Fruit fly (Drosophila melanogaster): ENCODE measurements around the gene chinmo.

Gene chinmo

dm6 chr2L:1655858-1656257, 4.8 kb downstream of the chinmo start (continued):
- TF ChIP-seq zfh1 (GFP tag; IDR thresholded peaks at IDR 0.05) (peak; percentile 62; the same call in 2 of the 3 replicates), Usf (GFP tag; optimal IDR thresholded peaks at IDR 0.05) (no peak), Dp (GFP tag; optimal IDR thresholded peaks at IDR 0.05) (no peak), ab (GFP tag; optimal IDR thresholded peaks at IDR 0.05) (no peak), dimm (GFP tag; IDR thresholded peaks at IDR 0.05) (no peak), gcm (GFP tag; optimal IDR thresholded peaks at IDR 0.05) (no peak), CG32767 (GFP tag; IDR thresholded peaks at IDR 0.05) (0 out of 2 replicates have a peak, but pooled peaks have one; percentile 38), Antp (GFP tag; optimal IDR thresholded peaks at IDR 0.05) (no peak), crol (GFP tag; IDR thresholded peaks at IDR 0.05) (no peak), CG11398 (GFP tag; optimal IDR thresholded peaks at IDR 0.05) (no peak), croc (GFP tag; conservative IDR thresholded peaks at IDR 0.05) (no peak), CG32532 (GFP tag; IDR thresholded peaks at IDR 0.05) (peak; percentile 68), CG17359 (tag; optimal IDR thresholded peaks at IDR 0.05) (peak; percentile 42), ase (GFP tag; IDR thresholded peaks at IDR 0.05) (peak; percentile 46; the same call in 1 of the 3 replicates), CG3847 (GFP tag; IDR thresholded peaks at IDR 0.05) (peak; percentile 55), pros (GFP tag; optimal IDR thresholded peaks at IDR 0.05) (no peak), CG4617 (GFP tag; optimal IDR thresholded peaks at IDR 0.05; ENCODE audit: borderline replicate concordance) (no peak), CG14050 (GFP tag; IDR thresholded peaks at IDR 0.05) (peak; percentile 11; the same call in 1 of the 3 replicates), pan (optimal IDR thresholded peaks at IDR 0.05) (no peak), pan (GFP tag; optimal IDR thresholded peaks at IDR 0.05 in 1 of 2, IDR thresholded peaks at IDR 0.05 in 1 of 2) (peak in 1 of 2 experiments; percentile 57), ewg (GFP tag; optimal IDR thresholded peaks at IDR 0.05) (no peak), peb (GFP tag; IDR thresholded peaks at IDR 0.05) (no peak), CG1233 (GFP tag; optimal IDR thresholded peaks at IDR 0.05) (no peak), Hsf (GFP tag; optimal IDR thresholded peaks at IDR 0.05) (no peak), CG10274 (GFP tag; optimal IDR thresholded peaks at IDR 0.05) (peak; percentile 21), hth (optimal IDR thresholded peaks at IDR 0.05) (no peak), CG9817 (tag; optimal IDR thresholded peaks at IDR 0.05) (peak; percentile 19), pita (GFP tag; optimal IDR thresholded peaks at IDR 0.05) (no peak), pnt (GFP tag; optimal IDR thresholded peaks at IDR 0.05) (no peak), CG1602 (GFP tag; optimal IDR thresholded peaks at IDR 0.05) (no peak), Nf-YA (GFP tag; IDR thresholded peaks at IDR 0.05) (peak; percentile 49; the same call in 1 of the 2 replicates), Mad (GFP tag; optimal IDR thresholded peaks at IDR 0.05) (no peak), CG12659 (GFP tag; optimal IDR thresholded peaks at IDR 0.05) (peak; percentile 34), CrebB (tag; optimal IDR thresholded peaks at IDR 0.05) (no peak), CG11696 (GFP tag; IDR thresholded peaks at IDR 0.05) (peak; percentile 80), sim (GFP tag; IDR thresholded peaks at IDR 0.05) (peak; percentile 50; the same call in 1 of the 2 replicates), inv (GFP tag; IDR thresholded peaks at IDR 0.05; ENCODE audit: partially characterized antibody) (no peak), Med (GFP tag) (no peak), ssp (GFP tag; IDR thresholded peaks at IDR 0.05) (no peak), CG12299 (tag; optimal IDR thresholded peaks at IDR 0.05) (peak; percentile 3), Ptx1 (GFP tag; IDR thresholded peaks at IDR 0.05) (peak; percentile 67), nau (GFP tag; optimal IDR thresholded peaks at IDR 0.05) (peak; percentile 22), jigr1 (GFP tag; IDR thresholded peaks at IDR 0.05) (no peak), CG6765 (GFP tag; optimal IDR thresholded peaks at IDR 0.05) (no peak), run (tag; optimal IDR thresholded peaks at IDR 0.05) (no peak), CG2889 (GFP tag; IDR thresholded peaks at IDR 0.05) (no peak), HLH4C (GFP tag; IDR thresholded peaks at IDR 0.05; ENCODE audit: partially characterized antibody) (no peak), CG6683 (GFP tag; optimal IDR thresholded peaks at IDR 0.05) (no peak), slbo (GFP tag; IDR thresholded peaks at IDR 0.05) (peak; percentile 50), CG7556 (GFP tag; optimal IDR thresholded peaks at IDR 0.05) (no peak), fd64A (GFP tag; optimal IDR thresholded peaks at IDR 0.05) (no peak), NfI (GFP tag; optimal IDR thresholded peaks at IDR 0.05) (no peak), Sin3A (optimal IDR thresholded peaks at IDR 0.05) (no peak)
